Fruit fly (Drosophila melanogaster) whole organism, prepupa: Measurements from ENCODE around the gene Cox17.

Experiments
- CG6854 ChIP-seq: fragments of 200-800 bp; sonication (Bioruptor generic); optimal IDR thresholded peaks from 2 replicates; lab custom pipeline; 2017; ENCODE audit warnings: missing biosample characterization, mild to moderate bottlenecking, missing genetic modification characterization
- Sox102F ChIP-seq: fragments of 200-800 bp; sonication (Bioruptor generic); optimal IDR thresholded peaks from 2 replicates; lab custom pipeline; 2016; ENCODE audit warnings: missing biosample characterization, mild to moderate bottlenecking, missing genetic modification characterization
- svp ChIP-seq: fragments of 200-800 bp; sonication (Bioruptor generic); peaks from one replicate; lab custom pipeline; 2016; ENCODE audit warnings: missing biosample characterization, missing genetic modification characterization

DNA sequence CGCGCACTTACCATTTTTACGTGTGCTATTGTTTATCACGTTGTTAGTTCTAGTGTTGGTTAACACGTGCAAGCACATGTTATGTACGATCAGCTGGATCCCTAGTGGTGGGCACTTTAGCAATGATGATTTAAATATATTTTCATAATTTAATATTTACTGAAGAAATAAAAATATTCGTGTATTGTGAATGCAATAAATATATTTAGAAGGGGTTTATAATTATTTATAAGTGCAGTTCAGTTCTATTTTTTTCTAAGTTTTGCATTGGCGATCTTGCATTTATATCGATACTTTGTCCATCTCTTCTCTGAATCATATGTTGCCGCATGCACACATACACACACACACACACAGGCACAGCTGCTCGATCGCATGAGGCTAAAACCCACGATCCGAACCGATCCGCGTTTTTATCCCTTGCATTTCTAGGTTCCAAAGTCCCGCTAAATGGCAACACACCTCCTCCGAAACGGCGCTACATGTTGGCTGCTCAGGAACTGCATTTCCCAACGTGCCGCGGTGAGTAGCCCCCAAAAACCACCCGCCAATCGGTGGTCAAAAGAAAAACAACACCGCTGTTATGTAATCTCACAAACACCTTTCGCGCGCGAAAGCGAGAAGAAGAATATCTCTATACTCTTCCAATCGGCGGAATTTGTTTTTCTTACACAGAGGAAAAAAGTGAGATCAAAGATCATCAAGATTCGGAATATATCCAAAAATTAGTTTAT, 1.4 kb upstream of the Cox17 start, which contains the start of the genes CG15027 and Dbct:
- peak; percentile 3 for TF ChIP-seq CG6854
- TF ChIP-seq svp (GFP tag; lab: Kevin White, UChicago) = peak; percentile 83
- peak; percentile 32 for TF ChIP-seq Sox102F (GFP tag; lab: Kevin White, UChicago)
